Worm (Caenorhabditis elegans) whole organism, L2 larva: ENCODE results near the gene C12D8.21.

Source experiments
- ZK546.5 ChIP-seq: sonication (generic microtip); optimal IDR thresholded peaks from 2 replicates; lab custom pipeline; 2017; ENCODE audit warnings: missing biosample characterization, missing genetic modification characterization
- blmp-1 ChIP-seq: sonication (generic microtip); optimal IDR thresholded peaks from 2 replicates; lab custom pipeline; 2017; ENCODE audit warnings: missing genetic modification characterization, mild to moderate bottlenecking, missing compliant biosample characterization, antibody characterized with exemption, moderate library complexity; ENCODE audit not compliant: insufficient read depth
- ceh-82 ChIP-seq: fragments of 150-350 bp; optimal IDR thresholded peaks from 2 replicates; lab custom pipeline; 2014; ENCODE audit warnings: missing biosample characterization, missing genetic modification characterization
- lin-39 ChIP-seq: fragments of 150-350 bp; optimal IDR thresholded peaks from 2 replicates; lab custom pipeline; 2014; ENCODE audit warnings: missing biosample characterization, missing genetic modification reagents, missing genetic modification characterization
- mdl-1 ChIP-seq, 2 experiments: fragments of 150-350 bp in 1 of 2; sonication (generic microtip) in 1 of 2; optimal IDR thresholded peaks; 2 replicates each; lab custom pipeline; 2017; ENCODE audit warnings: missing biosample characterization in 2 of 2, missing genetic modification characterization in 2 of 2
- nhr-237 ChIP-seq: fragments of 150-350 bp; optimal IDR thresholded peaks from 2 replicates; lab custom pipeline; 2014; ENCODE audit warnings: missing biosample characterization, missing genetic modification characterization
- unc-39 ChIP-seq: fragments of 150-350 bp; optimal IDR thresholded peaks from 2 replicates; lab custom pipeline; 2014; ENCODE audit warnings: missing biosample characterization, missing genetic modification characterization

DNA sequence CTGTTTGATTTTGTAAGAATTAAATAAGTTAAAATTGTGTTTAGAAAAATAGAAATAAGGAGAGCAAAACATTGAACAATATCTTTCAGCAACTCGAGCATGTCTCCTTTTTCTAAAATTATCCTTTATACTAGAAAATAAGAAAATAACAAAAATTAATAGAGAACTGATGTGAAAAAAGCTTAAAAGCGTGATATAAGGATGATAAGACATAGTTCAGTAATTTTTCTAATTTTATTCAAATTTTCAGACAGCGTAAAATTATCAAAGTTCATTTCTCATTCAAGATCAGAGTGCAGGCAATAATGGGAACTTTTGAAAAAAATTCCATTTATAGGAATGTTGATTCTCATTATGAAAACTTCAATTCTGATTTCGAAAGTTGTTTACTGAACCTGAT lies 7.7 kb downstream of the C12D8.21 start, which contains the start of gene str-182:
- TF ChIP-seq lin-39 = no peak
- TF ChIP-seq ZK546.5 (tag; lab: Kevin White, UChicago) = no peak
- no peak for TF ChIP-seq blmp-1
- TF ChIP-seq nhr-237 (tag; lab: Kevin White, UChicago) = no peak
- no peak for TF ChIP-seq ceh-82 (tag; lab: Kevin White, UChicago)
- no peak for TF ChIP-seq unc-39 (tag; lab: Kevin White, UChicago)
- TF ChIP-seq mdl-1 (tag; optimal IDR thresholded peaks at IDR 0.05; lab: Kevin White, UChicago) = no peak
